Worm (Caenorhabditis elegans): ENCODE results near the gene col-158.
A peak's percentile ranks its signal among the peaks of the same experiment; 100 is the strongest.

The col-158 gene

DNA sequence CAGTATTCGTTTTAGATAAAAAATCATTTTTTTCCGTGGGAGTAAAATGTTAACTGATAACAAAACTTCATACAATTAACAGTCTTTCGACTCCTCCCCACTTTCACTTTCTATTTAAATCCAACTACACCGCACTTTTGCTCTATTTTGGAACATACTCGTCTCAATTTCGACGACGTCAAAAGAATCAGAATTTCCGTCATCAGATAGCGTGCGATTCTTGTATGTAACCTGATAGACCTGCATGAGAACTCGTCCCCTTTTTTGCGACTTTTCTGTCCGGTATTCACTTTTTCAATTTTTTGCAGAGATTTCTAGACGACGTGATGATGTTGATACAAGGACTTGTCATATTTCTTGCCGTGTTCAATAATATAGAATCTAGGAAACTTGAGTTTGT, 3.9 kb downstream of the col-158 start, which contains the start of gene pho-8:
pho-8 (plus strand) TSS at position 301 of the 400 bp plus-strand sequence.
- TF ChIP-seq snpc-4 (tag; optimal IDR thresholded peaks at IDR 0.05), result no peak

ce11 chrV:11836073-11836472, 6.7 kb downstream of the col-158 start, which contains the start of gene R13H4.2:
Gene R13H4.2 (plus strand): TSS chrV:11836391.
- TF ChIP-seq unc-120 (tag; optimal IDR thresholded peaks at IDR 0.05; ENCODE audit: poor library complexity, severe bottlenecking) (peak; percentile 41), lin-32 (GFP tag; optimal IDR thresholded peaks at IDR 0.05) (no peak), zip-8 (tag; optimal IDR thresholded peaks at IDR 0.05) (no peak), nhr-2 (tag; optimal IDR thresholded peaks at IDR 0.05) (no peak), hlh-1 (tag; optimal IDR thresholded peaks at IDR 0.05) (peak; percentile 44)

ce11 chrV:11839220-11839619, 9.8 kb downstream of the col-158 start, which contains the start of gene idpb-5:
Gene idpb-5 (plus strand): TSS chrV:11839520.
- no peak for TF ChIP-seq nhr-76 (tag; optimal IDR thresholded peaks at IDR 0.05)
- TF ChIP-seq blmp-1 (tag; optimal IDR thresholded peaks at IDR 0.05), result no peak
- TF ChIP-seq nhr-2 (tag; optimal IDR thresholded peaks at IDR 0.05), result no peak
- TF ChIP-seq ceh-43 (GFP tag; optimal IDR thresholded peaks at IDR 0.05), result no peak

- TF ChIP-seq snpc-4 (tag; optimal IDR thresholded peaks at IDR 0.05), result no peak
- no peak for TF ChIP-seq lin-13 (tag; optimal IDR thresholded peaks at IDR 0.05)
Observed at ce11 chrV:11843678-11844366, 14.4 kb downstream of the col-158 start, which contains the start of gene nphp-4. Gene nphp-4 (minus strand): TSS chrV:11843728.

DNA sequence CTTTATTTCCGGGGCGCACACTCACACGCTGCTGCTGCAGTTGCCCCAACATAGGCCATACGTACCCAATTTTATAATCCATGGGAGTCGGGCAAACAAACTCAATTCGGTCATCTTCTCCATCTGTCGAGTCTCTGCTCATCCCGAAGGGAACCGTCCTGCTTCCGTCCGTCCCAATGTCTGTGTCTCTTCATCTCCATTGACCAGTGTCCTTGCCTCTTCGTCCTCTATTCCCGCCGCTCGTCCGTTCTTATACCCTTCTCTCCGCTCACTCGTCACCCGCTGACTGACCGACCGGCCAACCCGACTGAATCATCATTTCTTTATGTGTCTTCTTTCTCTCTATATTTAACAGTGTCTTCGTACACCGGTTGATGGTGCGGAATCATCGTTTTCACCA, 15.4 kb downstream of the col-158 start:
- TF ChIP-seq nhr-12 (tag; optimal IDR thresholded peaks at IDR 0.05) (no peak), nhr-76 (tag; optimal IDR thresholded peaks at IDR 0.05) (no peak), unc-120 (tag; optimal IDR thresholded peaks at IDR 0.05; ENCODE audit: poor library complexity, severe bottlenecking) (peak; percentile 9), ceh-83 (GFP tag; optimal IDR thresholded peaks at IDR 0.05) (no peak), elt-3 (tag; optimal IDR thresholded peaks at IDR 0.05) (no peak), sptf-1 (tag; optimal IDR thresholded peaks at IDR 0.05) (peak; percentile 39), mls-2 (tag; optimal IDR thresholded peaks at IDR 0.05) (peak; percentile 56), ces-1 (GFP tag; optimal IDR thresholded peaks at IDR 0.05) (peak; percentile 91), zip-8 (tag; optimal IDR thresholded peaks at IDR 0.05) (no peak), tbx-8 (GFP tag; optimal IDR thresholded peaks at IDR 0.05) (no peak), lin-13 (tag; optimal IDR thresholded peaks at IDR 0.05) (peak; percentile 35), unc-39 (tag; optimal IDR thresholded peaks at IDR 0.05) (no peak), blmp-1 (tag; optimal IDR thresholded peaks at IDR 0.05) (no peak), lsy-2 (tag; optimal IDR thresholded peaks at IDR 0.05) (no peak), hlh-1 (tag; optimal IDR thresholded peaks at IDR 0.05) (peak; percentile 3), ceh-43 (GFP tag; optimal IDR thresholded peaks at IDR 0.05) (no peak), pha-4 (tag; optimal IDR thresholded peaks at IDR 0.05) (no peak), sem-2 (GFP tag; optimal IDR thresholded peaks at IDR 0.05) (no peak), nhr-237 (tag; optimal IDR thresholded peaks at IDR 0.05) (no peak), ztf-11 (tag; optimal IDR thresholded peaks at IDR 0.05) (no peak), nhr-2 (tag; optimal IDR thresholded peaks at IDR 0.05) (peak; percentile 90), cnd-1 (tag; optimal IDR thresholded peaks at IDR 0.05) (peak; percentile 84), bed-3 (GFP tag; optimal IDR thresholded peaks at IDR 0.05) (no peak), mep-1 (tag; optimal IDR thresholded peaks at IDR 0.05) (no peak), M03D4.4 (tag; optimal IDR thresholded peaks at IDR 0.05) (peak; percentile 39), elt-1 (tag; optimal IDR thresholded peaks at IDR 0.05; ENCODE audit: borderline replicate concordance, insufficient read depth) (no peak), flh-1 (GFP tag; optimal IDR thresholded peaks at IDR 0.05) (no peak), drap-1 (GFP tag; optimal IDR thresholded peaks at IDR 0.05) (no peak), unc-62 (GFP tag; optimal IDR thresholded peaks at IDR 0.05) (peak; percentile 50), ceh-39 (tag; optimal IDR thresholded peaks at IDR 0.05) (no peak), ham-2 (GFP tag; optimal IDR thresholded peaks at IDR 0.05) (peak; percentile 59)

Data from whole organism, mixed stage, embryonic.